Worm (Caenorhabditis elegans) whole organism, late embryonic: ENCODE measurements around the gene srv-29.

Experiments
- ama-1 ChIP-seq: fragments of 150-350 bp; optimal IDR thresholded peaks from 2 replicates; lab custom pipeline; 2014
- ceh-18 ChIP-seq: sonication (generic microtip); optimal IDR thresholded peaks from 2 replicates; lab custom pipeline; 2016; ENCODE audit warnings: missing genetic modification characterization, missing compliant biosample characterization
- fkh-10 ChIP-seq: fragments of 150-350 bp; optimal IDR thresholded peaks from 2 replicates; lab custom pipeline; 2014; ENCODE audit warnings: missing biosample characterization, missing genetic modification reagents, missing genetic modification characterization
- hlh-6 ChIP-seq: sonication (generic microtip); optimal IDR thresholded peaks from 2 replicates; lab custom pipeline; 2016; ENCODE audit warnings: missing genotype, missing genetic modification characterization, missing compliant biosample characterization
- madf-2 ChIP-seq: sonication (generic microtip); optimal IDR thresholded peaks from 2 replicates; lab custom pipeline; 2017; ENCODE audit warnings: missing genetic modification characterization, missing compliant biosample characterization
- nhr-11 ChIP-seq: fragments of 150-350 bp; optimal IDR thresholded peaks from 2 replicates; lab custom pipeline; 2014; ENCODE audit warnings: missing biosample characterization, missing genetic modification characterization
- sdc-2 ChIP-seq: sonication (generic microtip); optimal IDR thresholded peaks from 2 replicates; lab custom pipeline; 2016; ENCODE audit warnings: missing genotype, missing genetic modification characterization, missing compliant biosample characterization
- zip-5 ChIP-seq: sonication (generic microtip); optimal IDR thresholded peaks from 2 replicates; lab custom pipeline; 2016; ENCODE audit warnings: missing genetic modification characterization, missing compliant biosample characterization
- ztf-16 ChIP-seq: sonication (generic microtip); optimal IDR thresholded peaks from 2 replicates; lab custom pipeline; 2017; ENCODE audit warnings: missing genetic modification characterization, missing compliant biosample characterization

- TF ChIP-seq fkh-10 (no peak), sdc-2 (no peak), ama-1 (lab: Kevin White, UChicago) (no peak), nhr-11 (no peak), ztf-16 (tag; lab: Kevin White, UChicago) (no peak), ceh-18 (no peak), madf-2 (tag; lab: Kevin White, UChicago) (no peak), zip-5 (tag; lab: Kevin White, UChicago) (no peak), hlh-6 (tag; lab: Kevin White, UChicago) (no peak)
Measured at ce11 chrIV:6290741-6291140, 24.3 kb upstream of the srv-29 start, which contains the start of gene srv-24.
